Worm (Caenorhabditis elegans): Measurements from ENCODE around the gene cest-3.

The cest-3 gene

ce11 chrX:12290539-12290938, 49.1 kb downstream of the cest-3 start, which contains the start of gene C04B4.4:
C04B4.4 (plus strand) TSS chrX:12290839.
- no peak for TF ChIP-seq unc-62 (GFP tag; optimal IDR thresholded peaks at IDR 0.05)

Measured in whole organism, dauer.